Fruit fly (Drosophila melanogaster) Kc167 (cell line): Measurements from ENCODE around the gene CG8209.

ENCODE experiments used
- Myc ChIP-seq: fragments of >200 bp; optimal IDR thresholded peaks from 2 replicates; lab custom pipeline; 2017; ENCODE audit warnings: missing external identifiers
- Sin3A ChIP-seq: fragments of >200 bp; optimal IDR thresholded peaks from 2 replicates; lab custom pipeline; 2018; ENCODE audit warnings: missing external identifiers
- insv ChIP-seq: fragments of >200 bp; optimal IDR thresholded peaks from 3 replicates; lab custom pipeline; 2018; ENCODE audit warnings: missing external identifiers
- psq ChIP-seq: fragments of >200 bp; optimal IDR thresholded peaks from 2 replicates; lab custom pipeline; 2017; ENCODE audit warnings: missing external identifiers

DNA sequence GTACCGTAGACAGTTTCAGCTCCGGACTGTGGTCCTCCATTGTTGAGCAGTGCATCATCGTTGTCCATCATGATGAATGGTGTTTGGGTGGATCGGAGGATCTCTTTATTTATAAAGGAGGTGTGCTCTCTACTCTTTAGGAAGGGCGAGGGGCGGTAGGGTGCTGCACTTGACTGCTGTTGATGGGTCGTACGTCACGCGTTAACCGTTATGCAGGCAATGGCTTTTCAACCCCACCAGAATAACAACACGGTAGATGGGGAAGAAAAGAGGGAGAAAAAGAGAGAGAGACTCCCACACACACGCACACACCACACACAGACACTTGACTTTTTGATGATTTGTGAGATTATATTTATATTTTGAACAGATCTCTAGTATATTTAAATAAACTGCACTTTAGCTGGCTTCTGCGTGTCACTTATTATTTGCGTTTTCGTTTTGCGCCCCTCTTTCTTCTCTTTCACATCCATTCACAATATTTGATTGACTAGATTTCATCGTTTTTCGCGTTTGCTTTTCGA, 40.7 kb upstream of the CG8209 start:
- TF ChIP-seq psq (lab: Kevin White, UChicago) (no peak), Sin3A (lab: Kevin White, UChicago) (no peak), Myc (no peak), insv (lab: Kevin White, UChicago) (no peak)
